Fruit fly (Drosophila melanogaster) whole organism, embryonic: ENCODE data around the gene mxt.

Source experiments
- CG12071 ChIP-seq: fragments of 200-800 bp; sonication (Bioruptor generic); optimal IDR thresholded peaks from 3 replicates; lab custom pipeline; 2018; ENCODE audit warnings: missing biosample characterization, mild to moderate bottlenecking, missing genetic modification characterization
- CG8944 ChIP-seq: fragments of 200-800 bp; sonication (Bioruptor generic); optimal IDR thresholded peaks from 3 replicates; lab custom pipeline; 2016; ENCODE audit warnings: missing biosample characterization, missing genetic modification characterization
- CG9727 ChIP-seq: fragments of 200-800 bp; sonication (Bioruptor generic); optimal IDR thresholded peaks from 3 replicates; lab custom pipeline; 2017; ENCODE audit warnings: missing biosample characterization, mild to moderate bottlenecking, missing genetic modification characterization
- cas ChIP-seq: fragments of 200-800 bp; sonication (Bioruptor generic); IDR thresholded peaks from 2 replicates; pipeline ENCODE4 v1.3.6; 2022; ENCODE audit warnings: missing biosample characterization, missing genetic modification characterization
- tap ChIP-seq: fragments of 200-800 bp; optimal IDR thresholded peaks from 3 replicates; lab custom pipeline; 2019; ENCODE audit warnings: missing biosample characterization, mild to moderate bottlenecking, missing genetic modification characterization, moderate library complexity
- trh ChIP-seq: fragments of 200-800 bp; sonication (Bioruptor generic); optimal IDR thresholded peaks from 2 replicates; lab custom pipeline; 2016; ENCODE audit warnings: missing biosample characterization, missing genetic modification characterization
- zf30C ChIP-seq: fragments of 200-800 bp; sonication (Bioruptor generic); optimal IDR thresholded peaks from 3 replicates; lab custom pipeline; 2018; ENCODE audit warnings: missing biosample characterization, mild to moderate bottlenecking, missing genetic modification characterization

- no peak for TF ChIP-seq trh (GFP tag; lab: Kevin White, UChicago)
- TF ChIP-seq tap (tag; lab: Kevin White, UChicago) = no peak
- no peak for TF ChIP-seq CG8944
- no peak for TF ChIP-seq CG9727 (GFP tag; lab: Kevin White, UChicago)
- TF ChIP-seq CG12071 = no peak
- TF ChIP-seq cas (GFP tag; lab: Robert Waterston, UW) = no peak
- TF ChIP-seq zf30C = no peak
Observed at dm6 chr2L:4836193-4836592, 10.9 kb downstream of the mxt start.
